Fruit fly (Drosophila melanogaster) whole organism, larva: ENCODE data around the gene CG17944.

Experiments
- noc ChIP-seq: fragments of 200-800 bp; sonication (Bioruptor generic); optimal IDR thresholded peaks from 3 replicates; lab custom pipeline; 2019; ENCODE audit warnings: missing biosample characterization, mild to moderate bottlenecking, missing genetic modification characterization, moderate library complexity

CG17944 gene

DNA sequence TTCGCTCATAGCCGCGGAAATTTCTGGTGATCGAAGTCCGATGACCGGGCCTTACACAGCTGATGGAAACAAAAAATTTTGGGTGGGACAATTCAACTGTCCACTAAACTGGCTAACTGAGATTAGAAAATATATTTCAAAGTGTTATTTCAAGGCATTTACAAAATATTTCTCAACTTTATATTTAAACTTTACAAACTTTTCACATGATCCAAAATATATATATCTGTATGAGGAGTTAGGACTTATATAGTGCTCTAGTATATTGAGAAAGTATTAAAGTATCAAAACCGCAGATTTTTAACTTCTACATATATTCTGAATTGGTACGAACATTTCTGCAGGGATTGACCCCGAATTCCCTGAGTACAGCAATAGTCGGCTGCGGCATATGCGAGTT is at the start of gene CG17944:
TSS of gene CG17944 (minus strand) at position 101 of the 400 bp plus-strand sequence.
- no peak for TF ChIP-seq noc

DNA sequence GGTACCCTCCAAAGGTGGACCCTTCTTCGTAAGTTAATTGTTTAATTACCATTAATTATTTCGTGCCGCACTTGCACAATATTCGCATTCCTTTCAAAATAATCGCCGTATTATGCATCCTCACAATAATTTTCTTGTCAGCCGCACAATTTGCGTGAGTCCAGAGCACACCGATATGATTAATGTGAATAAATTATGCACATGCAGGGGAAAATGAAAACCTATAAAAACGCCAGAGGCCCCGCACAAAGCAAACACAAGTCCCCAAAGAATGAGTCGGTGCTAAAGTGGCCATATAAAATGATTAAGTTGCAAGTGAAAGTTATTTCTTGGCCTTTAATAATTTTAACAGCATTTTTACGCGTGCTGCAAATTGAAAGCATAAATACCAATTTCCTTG is 44.6 kb upstream of the CG17944 start, which contains the start of gene Ir84a:
TSS of gene Ir84a (plus strand) at position 301 of the 400 bp plus-strand sequence.
- TF ChIP-seq noc, result no peak

DNA sequence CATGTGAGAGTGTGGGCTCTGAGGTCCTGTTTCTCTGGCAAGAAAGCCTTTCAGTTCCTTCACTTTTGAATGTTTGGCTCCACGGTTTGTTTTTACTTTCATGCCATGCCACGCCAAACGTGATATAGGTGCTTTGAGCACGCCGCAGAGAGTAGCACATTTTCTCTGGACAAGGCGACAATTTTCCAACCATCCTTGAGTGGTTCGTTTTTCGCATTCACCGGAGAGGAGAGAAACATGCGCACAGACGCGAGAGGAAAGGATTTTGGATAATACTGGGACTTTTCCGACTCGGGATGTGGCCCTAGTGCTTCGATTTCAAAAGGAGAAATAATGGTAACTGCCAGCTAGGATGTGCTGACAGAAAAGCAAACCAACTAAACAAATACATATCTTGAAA is 32.1 kb upstream of the CG17944 start:
- no peak for TF ChIP-seq noc

DNA sequence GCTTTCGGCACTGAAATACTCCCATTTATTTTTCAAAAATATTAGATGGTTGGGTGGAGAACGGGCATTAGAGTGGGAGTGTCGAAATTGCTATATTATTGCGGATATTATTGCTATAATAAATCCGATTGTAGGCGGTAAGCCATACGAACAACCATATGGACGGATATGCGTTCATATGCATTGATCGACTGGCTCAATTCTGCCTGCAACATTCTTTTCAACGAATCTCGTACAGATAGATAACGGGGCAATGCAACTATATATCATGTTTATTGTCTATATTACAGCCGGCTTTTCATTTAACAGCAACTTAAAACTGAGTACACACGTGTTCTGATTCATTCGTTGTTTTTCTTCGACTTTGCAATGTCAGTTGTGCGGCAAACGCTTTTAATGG is 29.2 kb upstream of the CG17944 start, which contains the start of gene CG42650:
TSS of gene CG42650 (plus strand) at position 301 of the 400 bp plus-strand sequence.
- TF ChIP-seq noc, result no peak

DNA sequence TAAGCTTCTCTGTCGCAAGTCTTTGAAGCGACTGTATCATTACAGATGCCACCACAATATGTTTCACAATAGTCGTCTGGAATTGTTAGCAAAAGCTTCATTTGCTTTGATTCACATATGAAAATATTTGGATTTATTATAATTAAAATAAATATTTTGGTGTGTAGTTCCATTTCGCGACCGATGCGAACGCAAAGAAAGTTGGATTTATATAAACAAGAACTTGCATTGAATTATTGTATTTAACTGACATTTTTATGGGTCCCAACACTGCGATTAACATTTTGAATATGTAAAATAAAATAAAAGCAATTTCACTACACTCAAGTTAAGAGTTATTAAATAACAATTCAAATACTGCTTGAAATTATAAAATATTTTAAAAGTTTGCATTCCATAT is 7.3 kb upstream of the CG17944 start, which contains the start of gene MstProx:
TSS of gene MstProx (minus strand) at position 101 of the 400 bp plus-strand sequence.
- TF ChIP-seq noc, result no peak

DNA sequence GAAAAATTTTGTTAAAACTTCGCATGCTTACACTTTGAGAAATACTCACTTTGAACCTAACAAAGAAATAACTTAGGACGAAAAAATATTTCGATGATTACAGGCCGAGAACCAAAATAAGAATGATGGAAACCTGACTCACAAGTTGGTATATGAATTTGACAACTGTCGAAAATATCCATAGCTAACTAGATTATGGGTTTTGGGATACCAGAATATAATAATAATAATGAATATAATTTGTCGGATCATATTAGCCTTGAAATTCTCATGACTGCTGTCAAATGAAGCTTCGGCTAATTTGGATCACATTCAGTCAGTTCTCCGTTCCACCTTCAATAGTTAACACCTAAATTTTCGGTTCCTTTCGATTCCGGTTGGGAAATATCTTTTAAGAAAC is 3.6 kb upstream of the CG17944 start, which contains the start of the genes Mst84Db and Mst84Da:
TSS of gene Mst84Db (minus strand) at position 101 of the 400 bp plus-strand sequence.
TSS of gene Mst84Da (plus strand) at position 324 of the 400 bp plus-strand sequence.
- no peak for TF ChIP-seq noc

DNA sequence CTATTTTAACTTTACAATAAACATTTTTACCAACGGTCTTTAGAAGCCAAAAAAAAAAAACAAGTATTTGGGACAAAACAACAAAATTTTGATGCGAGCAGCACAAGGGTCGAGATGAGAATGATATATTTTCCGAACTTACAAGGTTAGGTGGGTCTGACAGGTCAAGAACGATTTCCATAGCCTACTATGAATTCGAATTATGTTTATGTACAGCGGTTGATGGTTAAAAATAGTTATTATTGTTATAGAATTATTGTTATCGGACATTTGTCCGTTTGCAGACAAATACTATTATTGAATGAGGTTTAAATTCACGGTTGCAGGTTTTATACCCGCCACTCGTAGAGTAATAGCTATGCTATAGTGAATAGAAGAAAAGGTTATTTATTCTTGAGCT is 2.6 kb upstream of the CG17944 start, which contains the start of gene Mst84Dc:
TSS of gene Mst84Dc (minus strand) at position 101 of the 400 bp plus-strand sequence.
- TF ChIP-seq noc, result no peak

DNA sequence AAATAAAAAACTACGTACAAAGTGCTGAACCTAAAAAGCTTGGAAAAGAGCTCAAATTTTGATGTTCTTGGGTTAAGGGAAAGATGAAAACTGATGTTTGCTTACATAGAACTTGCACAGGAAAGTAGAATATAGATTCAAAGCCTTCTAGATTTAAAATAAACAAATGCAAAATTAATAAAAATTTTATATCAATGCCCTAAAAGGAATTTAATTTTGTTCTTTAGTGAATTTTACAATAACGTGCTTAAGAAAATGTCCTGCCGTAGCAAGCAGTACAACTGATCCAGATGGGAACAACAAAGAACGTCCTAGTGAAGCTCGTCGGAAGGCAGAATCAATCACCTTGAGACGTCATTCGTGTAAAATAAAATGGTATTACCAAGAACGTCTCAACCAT is 1.8 kb upstream of the CG17944 start, which contains the start of gene Mst84Dd:
TSS of gene Mst84Dd (minus strand) at position 101 of the 400 bp plus-strand sequence.
- no peak for TF ChIP-seq noc

DNA sequence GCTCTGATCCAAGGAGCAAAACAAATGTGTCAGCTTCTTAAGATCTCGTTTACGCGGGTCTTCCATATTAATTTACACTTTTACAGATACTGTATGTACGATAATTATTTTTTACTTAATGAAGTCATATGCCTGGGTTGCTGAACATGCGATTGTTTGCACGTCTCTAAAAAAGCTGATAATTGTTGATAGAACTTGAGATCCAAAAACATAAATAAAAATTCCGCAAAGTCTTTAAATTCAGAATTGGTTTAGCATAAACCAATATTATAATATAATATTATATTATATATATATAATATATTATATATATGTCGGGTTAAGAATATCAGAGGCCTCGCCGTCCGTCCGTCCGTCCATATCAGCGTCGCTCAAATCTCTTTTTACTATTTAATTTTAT is 12.5 kb downstream of the CG17944 start, which contains the start of gene CG43290:
TSS of gene CG43290 (minus strand) at position 101 of the 400 bp plus-strand sequence.
- TF ChIP-seq noc, result no peak

DNA sequence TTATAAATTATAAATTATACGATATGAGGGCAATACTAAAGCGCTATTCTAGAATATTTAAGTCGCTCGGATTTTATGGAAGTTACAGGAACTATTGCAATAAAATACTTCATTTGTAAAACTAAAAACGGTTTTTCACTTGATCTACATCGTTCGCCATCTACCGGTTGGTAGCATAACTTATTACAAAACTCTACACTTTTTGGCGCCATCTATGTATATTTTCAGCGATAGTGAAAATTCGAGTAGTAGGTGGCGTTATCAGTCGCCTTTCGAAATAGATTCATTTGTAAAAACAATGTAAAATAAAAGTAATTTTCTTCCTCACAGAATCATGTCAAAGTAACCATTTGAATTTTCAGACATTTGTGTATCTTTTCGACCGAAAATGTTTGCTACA is 15.5 kb downstream of the CG17944 start, which contains the start of gene nxf4:
TSS of gene nxf4 (plus strand) at position 286 of the 400 bp plus-strand sequence.
- TF ChIP-seq noc, result no peak

DNA sequence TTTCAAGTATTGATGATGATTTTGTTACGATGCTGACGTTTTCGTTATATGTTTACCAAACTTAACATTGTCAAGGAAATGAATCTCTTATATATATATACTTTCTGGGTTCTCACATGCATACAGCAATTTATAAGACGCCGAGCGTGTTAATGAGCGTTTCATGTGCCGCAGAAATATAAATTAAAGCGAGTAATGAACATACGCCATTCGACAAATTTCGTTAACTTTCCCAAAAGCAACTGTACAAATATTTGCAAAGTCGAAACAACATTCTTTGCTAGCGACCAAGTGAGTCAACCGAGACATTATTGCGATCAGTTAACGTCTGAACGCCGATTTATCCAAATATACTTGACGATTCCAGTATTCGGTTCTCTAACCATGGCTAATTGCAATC is 17.2 kb downstream of the CG17944 start, which contains the start of gene CG31496:
TSS of gene CG31496 (plus strand) at position 301 of the 400 bp plus-strand sequence.
- no peak for TF ChIP-seq noc

DNA sequence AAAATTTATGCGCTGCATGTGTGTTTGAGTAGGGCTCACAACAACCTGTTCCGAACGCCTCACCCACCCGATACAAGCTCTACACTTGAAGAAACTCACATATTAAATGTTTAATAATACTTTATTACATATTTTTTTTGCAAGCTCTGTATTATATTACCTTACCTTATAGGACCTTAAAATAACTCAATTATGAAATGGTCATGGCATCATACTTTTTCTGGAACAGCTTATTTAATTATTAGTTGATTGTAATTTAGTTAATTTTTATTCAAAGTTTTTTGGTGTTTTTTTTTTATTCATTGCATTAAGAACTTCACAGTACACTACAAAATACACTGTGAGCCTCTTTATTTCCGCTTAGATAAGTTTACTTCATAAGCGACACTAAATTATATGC is 25.5 kb downstream of the CG17944 start:
- TF ChIP-seq noc, result no peak

DNA sequence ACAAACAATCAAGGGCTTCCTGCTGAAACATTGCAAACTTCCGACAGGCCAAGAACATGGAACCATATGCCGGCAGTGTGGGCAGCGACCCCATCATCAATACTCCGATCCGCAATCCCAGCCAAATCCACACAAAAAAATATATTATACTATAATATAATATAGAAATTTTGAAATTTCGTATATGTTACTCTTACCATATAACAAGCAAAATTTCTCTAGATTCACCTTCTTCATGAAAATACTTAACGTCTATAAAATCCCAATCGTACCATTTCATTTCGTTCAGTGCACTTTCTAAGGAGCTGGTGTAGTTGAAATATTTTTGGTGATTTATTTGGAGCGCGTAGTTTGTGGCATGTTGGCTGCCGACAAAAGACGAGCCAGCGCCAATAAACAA is 27.3 kb downstream of the CG17944 start:
- no peak for TF ChIP-seq noc

DNA sequence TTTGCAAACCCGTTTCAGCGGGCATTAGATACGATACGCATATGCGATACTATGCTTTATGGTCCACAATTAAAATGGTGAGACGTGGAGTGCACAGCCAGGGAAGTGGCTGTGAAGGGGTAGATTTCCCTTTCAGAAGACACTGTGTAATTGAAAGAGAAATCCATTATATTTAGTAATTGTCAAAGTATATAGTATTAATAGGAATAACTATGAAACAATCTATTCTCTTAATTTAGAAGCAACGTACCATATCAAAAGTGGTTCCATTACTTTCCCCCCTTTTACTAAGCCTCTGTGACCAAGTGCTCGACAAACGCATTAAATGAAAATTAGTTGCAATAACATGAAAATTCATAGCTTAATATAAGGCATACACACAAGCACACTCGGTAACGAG is 31.2 kb downstream of the CG17944 start:
- no peak for TF ChIP-seq noc

DNA sequence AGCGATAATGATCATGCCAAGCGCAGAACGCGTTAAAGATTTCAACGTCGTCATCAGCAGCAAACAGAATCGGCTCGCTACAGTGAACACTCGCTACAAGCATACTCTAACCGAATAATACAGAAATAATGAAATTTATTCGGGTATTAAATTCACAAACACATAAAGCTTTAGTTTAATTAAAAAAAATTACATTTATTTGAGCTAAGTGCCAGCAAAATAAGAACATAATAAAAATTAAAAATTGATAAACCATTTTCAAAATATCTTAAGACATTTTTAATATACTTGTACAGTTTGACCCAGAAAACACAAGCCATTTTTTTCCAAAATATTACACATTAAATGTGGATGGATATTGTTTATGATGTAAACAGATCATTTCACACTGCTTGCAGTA is 35.7 kb downstream of the CG17944 start:
- no peak for TF ChIP-seq noc

DNA sequence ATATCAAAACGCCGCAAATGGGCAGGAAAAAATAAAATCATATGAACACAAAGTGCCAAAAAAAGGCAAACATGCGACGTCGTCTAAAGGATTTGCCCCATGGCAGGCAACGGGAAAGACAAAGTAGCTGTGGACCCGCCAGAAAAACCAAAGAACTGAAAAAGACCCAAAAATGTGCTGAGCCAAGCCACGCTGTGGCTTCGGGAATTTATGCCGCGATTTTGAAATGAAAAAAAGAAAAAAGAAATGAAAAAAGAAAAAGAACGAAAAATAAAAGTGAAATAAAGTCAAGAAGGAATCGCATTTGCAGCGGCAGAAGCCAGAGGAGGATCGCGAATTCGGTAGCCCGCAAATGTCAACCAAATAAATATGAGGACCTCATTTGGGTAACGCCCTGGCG is 39.4 kb downstream of the CG17944 start:
- TF ChIP-seq noc, result no peak

DNA sequence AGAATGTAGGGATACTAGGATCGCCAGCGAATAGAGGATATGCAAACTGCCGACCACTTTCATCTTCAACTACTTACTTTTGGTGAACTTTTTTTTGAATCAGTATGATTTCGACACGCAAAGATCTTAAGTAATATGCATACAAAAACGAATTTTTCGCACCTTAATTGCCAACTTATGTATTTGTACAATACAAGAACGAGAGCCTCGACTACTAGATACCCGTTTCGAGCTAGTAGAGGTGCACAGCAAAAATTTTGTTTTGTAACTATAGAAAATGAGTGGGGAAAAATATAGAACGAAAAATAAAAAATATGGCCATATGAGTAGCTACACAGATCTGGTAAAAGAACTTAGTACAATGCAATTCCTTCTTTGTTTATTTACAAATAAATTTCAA is 44.8 kb downstream of the CG17944 start, which contains the start of gene CG10029:
TSS of gene CG10029 (minus strand) at position 101 of the 400 bp plus-strand sequence.
- no peak for TF ChIP-seq noc

DNA sequence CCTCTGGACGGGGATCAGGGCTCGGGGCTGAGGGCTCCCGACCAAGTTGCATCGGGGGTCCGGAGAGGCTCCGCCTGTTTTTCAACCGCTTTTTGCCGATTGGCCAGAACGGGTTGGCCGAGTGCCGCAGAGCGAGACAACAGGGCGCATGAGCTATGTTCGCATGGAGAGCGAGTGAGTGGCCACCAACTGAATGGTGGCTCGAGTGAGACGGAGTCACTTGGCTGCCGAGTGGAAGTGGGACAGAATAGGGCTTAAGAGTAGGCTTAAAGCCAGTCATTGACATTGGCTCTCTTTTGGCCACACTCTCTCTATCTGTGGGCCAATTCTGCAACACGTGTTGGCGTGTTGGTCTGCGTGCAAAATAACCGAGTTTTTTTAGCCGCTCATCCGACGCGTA is 48.9 kb downstream of the CG17944 start:
- no peak for TF ChIP-seq noc
